Worm (Caenorhabditis elegans) whole organism, early embryonic: ENCODE results near the gene lido-9.

Experiments used
- aly-1 ChIP-seq: sonication (generic microtip); optimal IDR thresholded peaks from 2 replicates; lab custom pipeline; 2016; ENCODE audit warnings: missing genetic modification characterization, missing compliant biosample characterization
- ama-1 ChIP-seq: fragments of 150-350 bp; optimal IDR thresholded peaks from 2 replicates; lab custom pipeline; 2014
- ceh-36 ChIP-seq: sonication (generic microtip); optimal IDR thresholded peaks from 2 replicates; lab custom pipeline; 2016; ENCODE audit warnings: missing genetic modification characterization, inconsistent platforms, missing compliant biosample characterization
- hmg-4 ChIP-seq: fragments of 200-800 bp; sonication (Bioruptor generic); optimal IDR thresholded peaks from 2 replicates; lab custom pipeline; 2018; ENCODE audit warnings: mild to moderate bottlenecking, missing genetic modification characterization, missing compliant biosample characterization
- hnd-1 ChIP-seq: sonication (generic microtip); optimal IDR thresholded peaks from 2 replicates; lab custom pipeline; 2016; ENCODE audit warnings: missing genetic modification characterization, missing compliant biosample characterization
- tbx-37 ChIP-seq: fragments of 200-800 bp; sonication (Bioruptor generic); conservative IDR thresholded peaks from 2 replicates; pipeline ENCODE4 v1.3.6; 2022; ENCODE audit warnings: missing genetic modification reagents, missing genetic modification characterization, missing compliant biosample characterization

DNA sequence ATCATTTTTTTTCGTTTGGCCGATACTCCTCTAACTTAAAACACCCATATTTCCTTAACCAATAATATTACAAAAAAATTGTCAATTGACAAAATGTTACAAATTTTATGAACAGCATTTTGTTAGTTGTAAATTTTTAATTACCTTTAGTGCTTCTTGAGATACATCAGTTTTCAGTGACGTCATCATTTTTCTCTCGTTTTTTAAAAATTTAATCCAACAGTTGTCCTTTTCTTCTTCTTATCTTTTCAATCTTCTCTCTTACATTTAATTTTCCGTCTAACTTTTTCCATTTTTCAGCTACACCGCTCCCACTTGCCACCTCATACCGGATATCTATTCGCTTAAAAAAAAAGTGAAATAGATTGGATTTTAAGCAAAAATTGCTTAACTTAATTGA lies 3.8 kb upstream of the lido-9 start, which contains the start of gene lido-8:
- no peak for TF ChIP-seq hmg-4 (GFP tag; lab: Kevin White, UChicago)
- TF ChIP-seq ama-1 (lab: Kevin White, UChicago): no peak
- no peak for TF ChIP-seq ceh-36 (tag; lab: Kevin White, UChicago)
- no peak for TF ChIP-seq hnd-1
- TF ChIP-seq aly-1 (tag; lab: Kevin White, UChicago): no peak
- TF ChIP-seq tbx-37 (GFP tag; lab: Robert Waterston, UW): no peak
